Worm (Caenorhabditis elegans): ENCODE data around the gene sri-38.

DNA sequence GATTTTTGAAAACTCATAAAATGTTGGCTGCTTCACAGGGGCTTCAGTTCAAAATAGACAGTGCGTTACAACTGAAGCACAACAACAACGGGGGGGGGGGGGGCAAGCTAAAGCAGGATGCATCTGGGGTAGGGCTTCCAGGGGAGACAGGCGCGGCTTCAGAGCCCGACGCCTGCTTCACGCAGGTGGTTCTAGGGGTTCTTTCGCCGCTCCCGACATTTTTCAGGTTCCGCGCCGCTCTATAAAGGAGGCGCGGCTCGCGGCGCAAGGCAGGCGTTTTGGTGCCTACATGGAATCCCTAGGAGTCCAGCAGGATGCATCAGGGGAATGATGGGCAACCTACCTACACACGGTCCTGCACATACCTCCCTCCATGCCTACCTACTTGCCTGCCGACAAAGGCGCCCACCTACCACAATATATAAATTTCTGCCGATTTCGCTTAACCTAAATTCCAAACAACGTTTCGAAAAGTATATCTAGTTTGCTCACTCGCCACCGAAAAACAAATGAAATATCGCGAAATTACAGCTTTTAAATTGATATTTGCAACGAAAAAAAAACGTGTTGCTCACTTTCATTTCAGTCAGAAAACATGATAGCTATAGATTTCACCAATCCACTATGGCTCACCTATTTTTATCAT, 16.6 kb downstream of the sri-38 start, which contains the start of gene sri-71:
- TF ChIP-seq ztf-29 (GFP tag; IDR thresholded peaks at IDR 0.05) (no peak), tab-1 (GFP tag; IDR thresholded peaks at IDR 0.05) (no peak), cog-1 (tag; optimal IDR thresholded peaks at IDR 0.05) (no peak)
